Worm (Caenorhabditis elegans): ENCODE measurements around the gene F01D4.8.

ce11 chrIV:10481695-10482094 is 28.8 kb upstream of the F01D4.8 start, which contains the start of gene egl-21:
- TF ChIP-seq unc-62 (GFP tag; optimal IDR thresholded peaks at IDR 0.05): no peak
- TF ChIP-seq bed-1 (GFP tag; IDR thresholded peaks at IDR 0.05): no peak
- no peak for TF ChIP-seq ceh-91 (GFP tag; IDR thresholded peaks at IDR 0.05)
- TF ChIP-seq egl-18 (GFP tag; IDR thresholded peaks at IDR 0.05): no peak
- TF ChIP-seq snpc-4 (GFP tag; optimal IDR thresholded peaks at IDR 0.05): no peak
- TF ChIP-seq snpc-4 (tag; optimal IDR thresholded peaks at IDR 0.05): no peak
- TF ChIP-seq lin-35 (GFP tag; optimal IDR thresholded peaks at IDR 0.05): no peak
- no peak for TF ChIP-seq let-526 (GFP tag; IDR thresholded peaks at IDR 0.05)
- no peak for TF ChIP-seq pha-4 (tag; optimal IDR thresholded peaks at IDR 0.05)
- no peak for TF ChIP-seq bed-2 (GFP tag; IDR thresholded peaks at IDR 0.05)
- no peak for TF ChIP-seq ama-1 (optimal IDR thresholded peaks at IDR 0.05)
- no peak for TF ChIP-seq ama-1 (GFP tag; optimal IDR thresholded peaks at IDR 0.05)
- no peak for TF ChIP-seq ceh-58 (GFP tag; IDR thresholded peaks at IDR 0.05)

Measured in whole organism, young adult.